Fruit fly (Drosophila melanogaster) whole organism, adult: ENCODE measurements around the gene Cnx14D.

ENCODE experiments used
- CG33017 ChIP-seq: fragments of 200-800 bp; sonication (Bioruptor generic); optimal IDR thresholded peaks from 2 replicates; lab custom pipeline; 2018; ENCODE audit warnings: missing biosample characterization, mild to moderate bottlenecking, missing genetic modification characterization, moderate library complexity
- toe ChIP-seq: fragments of 200-800 bp; sonication (Bioruptor generic); optimal IDR thresholded peaks from 2 replicates; lab custom pipeline; 2016; ENCODE audit warnings: missing biosample characterization, missing genetic modification characterization

DNA sequence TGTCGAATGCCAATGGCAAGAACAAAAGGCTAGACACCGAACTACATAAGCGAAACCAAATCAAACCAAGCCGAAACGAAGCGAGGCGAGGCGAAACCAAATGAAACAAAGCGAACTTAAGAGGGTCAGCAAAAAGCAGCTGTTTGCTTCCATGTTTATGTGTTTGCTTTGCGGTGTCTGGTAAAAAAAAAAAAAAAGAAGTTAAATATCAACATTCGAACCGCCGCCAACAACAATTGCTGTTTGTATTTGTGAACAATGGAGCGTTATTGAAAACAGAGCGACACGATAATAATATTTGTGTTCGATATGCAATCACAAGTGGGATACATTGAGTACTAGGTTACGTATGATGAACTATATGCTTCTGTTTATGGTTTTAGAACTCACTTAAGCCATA lies 48.4 kb upstream of the Cnx14D start:
- TF ChIP-seq toe (no peak), CG33017 (no peak)
